Worm (Caenorhabditis elegans): ENCODE measurements around the gene tomm-40.

tomm-40 gene

ce11 chrII:8964835-8965234, 8.5 kb downstream of the tomm-40 start, which contains the start of the genes ndub-3 and C18E9.2 (continued):
- TF ChIP-seq lin-1 (GFP tag; IDR thresholded peaks at IDR 0.05) (no peak), mep-1 (tag; optimal IDR thresholded peaks at IDR 0.05) (peak; percentile 53), spr-3 (GFP tag; optimal IDR thresholded peaks at IDR 0.05) (no peak), hmg-1.1 (GFP tag; IDR thresholded peaks at IDR 0.05) (no peak), nhr-77 (tag; optimal IDR thresholded peaks at IDR 0.05) (peak; percentile 37)

ce11 chrII:8964049-8964448, 9.3 kb downstream of the tomm-40 start, which contains the start of gene sftd-3:
sftd-3 (minus strand) TSS chrII:8964149.
- no peak for TF ChIP-seq lim-7 (GFP tag; IDR thresholded peaks at IDR 0.05)
- no peak for TF ChIP-seq lin-15B (tag; optimal IDR thresholded peaks at IDR 0.05)
- TF ChIP-seq ceh-20 (GFP tag; IDR thresholded peaks at IDR 0.05) = no peak
- no peak for TF ChIP-seq set-16 (GFP tag; IDR thresholded peaks at IDR 0.05)
- no peak for TF ChIP-seq unc-39 (tag; optimal IDR thresholded peaks at IDR 0.05)
- no peak for TF ChIP-seq tra-1 (GFP tag; IDR thresholded peaks at IDR 0.05)
- no peak for TF ChIP-seq Y48G9A.11 (GFP tag; IDR thresholded peaks at IDR 0.05)
- TF ChIP-seq ZK337.2 (GFP tag; IDR thresholded peaks at IDR 0.05) = no peak
- no peak for TF ChIP-seq T20F7.1 (GFP tag; optimal IDR thresholded peaks at IDR 0.05)
- no peak for TF ChIP-seq unc-130 (GFP tag; optimal IDR thresholded peaks at IDR 0.05)
- TF ChIP-seq mdt-29 (GFP tag; IDR thresholded peaks at IDR 0.05) = no peak
- TF ChIP-seq ama-1 (optimal IDR thresholded peaks at IDR 0.05) = no peak
- no peak for TF ChIP-seq ces-1 (GFP tag; optimal IDR thresholded peaks at IDR 0.05)
- TF ChIP-seq nhr-237 (tag; optimal IDR thresholded peaks at IDR 0.05) = no peak
- no peak for TF ChIP-seq fos-1 (tag; optimal IDR thresholded peaks at IDR 0.05)
- TF ChIP-seq Y105C5A.15 (GFP tag; IDR thresholded peaks at IDR 0.05) = no peak

DNA sequence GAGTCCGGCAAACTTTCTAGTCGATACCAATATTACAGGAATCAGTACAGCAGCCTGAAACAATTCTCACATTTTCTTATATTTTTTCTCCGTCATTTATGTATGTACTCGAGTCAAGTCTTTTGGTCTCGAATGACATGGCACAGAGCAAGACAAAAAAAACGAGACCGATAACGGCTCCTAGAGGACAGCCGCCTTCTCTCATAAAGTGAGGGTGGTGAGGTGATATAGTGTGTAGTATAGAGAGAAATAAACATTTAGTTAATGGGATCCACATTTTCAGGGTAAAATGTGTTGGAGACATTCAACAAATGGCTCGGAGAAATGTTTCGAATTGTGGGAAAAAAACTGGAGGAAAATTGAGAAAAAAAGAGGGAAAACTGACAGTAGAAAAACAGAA, 11.2 kb downstream of the tomm-40 start:
- no peak for TF ChIP-seq dmd-6 (GFP tag; IDR thresholded peaks at IDR 0.05)
- no peak for TF ChIP-seq cey-2 (tag; optimal IDR thresholded peaks at IDR 0.05; ENCODE audit: borderline replicate concordance, insufficient read depth)
- peak; percentile 34 for TF ChIP-seq mep-1 (tag; optimal IDR thresholded peaks at IDR 0.05)
- TF ChIP-seq F26F4.8 (GFP tag; conservative IDR thresholded peaks at IDR 0.05) = no peak
- peak in 1 of 2 experiments; percentile 11 for TF ChIP-seq lsy-2 (tag; optimal IDR thresholded peaks at IDR 0.05)
- no peak for TF ChIP-seq dve-1 (tag; optimal IDR thresholded peaks at IDR 0.05; ENCODE audit: insufficient read depth)
- peak; percentile 13 for TF ChIP-seq hlh-11 (tag; optimal IDR thresholded peaks at IDR 0.05)
- no peak for TF ChIP-seq nhr-76 (tag; optimal IDR thresholded peaks at IDR 0.05)
- no peak for TF ChIP-seq egl-43 (GFP tag; IDR thresholded peaks at IDR 0.05)
- TF ChIP-seq mdt-29 (GFP tag; IDR thresholded peaks at IDR 0.05) = no peak
- peak; percentile 75 for TF ChIP-seq ZK337.2 (GFP tag; IDR thresholded peaks at IDR 0.05)
- TF ChIP-seq nhr-11 (tag; optimal IDR thresholded peaks at IDR 0.05) = peak; percentile 54
- TF ChIP-seq ceh-82 (tag; optimal IDR thresholded peaks at IDR 0.05) = no peak
- TF ChIP-seq ceh-20 (GFP tag; IDR thresholded peaks at IDR 0.05) = peak; percentile 10; the same call in 1 of the 2 replicates
- peak; percentile 5 for TF ChIP-seq hlh-30 (tag; optimal IDR thresholded peaks at IDR 0.05; ENCODE audit: insufficient read depth)

ce11 chrII:8961450-8961849, 11.9 kb downstream of the tomm-40 start:
- TF ChIP-seq nhr-11 (tag; optimal IDR thresholded peaks at IDR 0.05) = peak; percentile 8
- no peak for TF ChIP-seq T26A8.4 (GFP tag; IDR thresholded peaks at IDR 0.05)
- peak in 1 of 2 experiments; percentile 78 for TF ChIP-seq unc-62 (GFP tag; optimal IDR thresholded peaks at IDR 0.05 in 1 of 2)
- no peak for TF ChIP-seq unc-62 (tag; optimal IDR thresholded peaks at IDR 0.05)
- no peak for TF ChIP-seq unc-130 (GFP tag; optimal IDR thresholded peaks at IDR 0.05)
- no peak for TF ChIP-seq ZK337.2 (GFP tag; IDR thresholded peaks at IDR 0.05)
- TF ChIP-seq F37D6.2 (tag; optimal IDR thresholded peaks at IDR 0.05) = no peak
- no peak for TF ChIP-seq nhr-25 (tag; optimal IDR thresholded peaks at IDR 0.05; ENCODE audit: borderline replicate concordance, insufficient read depth)

Data from whole organism, L4 larva.